Fruit fly (Drosophila melanogaster) whole organism, embryonic: ENCODE data around the gene CG33235.

Source experiments
- Atf3 ChIP-seq: fragments of 200-800 bp; sonication (Bioruptor generic); optimal IDR thresholded peaks from 3 replicates; lab custom pipeline; 2016; ENCODE audit warnings: missing biosample characterization, missing genetic modification characterization
- CG11560 ChIP-seq: fragments of 200-800 bp; sonication (Bioruptor generic); IDR thresholded peaks from 3 replicates; pipeline ENCODE4 v1.3.6; 2022; ENCODE audit warnings: missing biosample characterization, missing genetic modification characterization
- CG15269 ChIP-seq: fragments of 200-800 bp; sonication (Bioruptor generic); optimal IDR thresholded peaks from 2 replicates; lab custom pipeline; 2018; ENCODE audit warnings: missing biosample characterization, mild to moderate bottlenecking, missing genetic modification characterization, moderate library complexity
- CG15479 ChIP-seq: fragments of 200-800 bp; sonication (Bioruptor generic); optimal IDR thresholded peaks from 3 replicates; lab custom pipeline; 2019; ENCODE audit warnings: missing biosample characterization, mild to moderate bottlenecking, missing genetic modification characterization, moderate library complexity
- CG15601 ChIP-seq: fragments of 200-800 bp; sonication (Bioruptor generic); optimal IDR thresholded peaks from 3 replicates; lab custom pipeline; 2019; ENCODE audit warnings: missing biosample characterization, mild to moderate bottlenecking, missing genetic modification characterization, moderate library complexity
- CG17385 ChIP-seq: fragments of 200-800 bp; sonication (Bioruptor generic); optimal IDR thresholded peaks from 3 replicates; lab custom pipeline; 2018; ENCODE audit warnings: missing biosample characterization, mild to moderate bottlenecking, missing genetic modification characterization
- CG17568 ChIP-seq: fragments of 200-800 bp; sonication (Bioruptor generic); optimal IDR thresholded peaks from 2 replicates; lab custom pipeline; 2018; ENCODE audit warnings: missing biosample characterization, mild to moderate bottlenecking, missing genetic modification characterization, moderate library complexity
- CG17912 ChIP-seq: fragments of 200-800 bp; sonication (Bioruptor generic); optimal IDR thresholded peaks from 2 replicates; lab custom pipeline; 2018; ENCODE audit warnings: missing biosample characterization, mild to moderate bottlenecking, missing genetic modification characterization
- CG1792 ChIP-seq: fragments of 200-800 bp; sonication (Bioruptor generic); optimal IDR thresholded peaks from 2 replicates; lab custom pipeline; 2016; ENCODE audit warnings: missing biosample characterization, missing genetic modification characterization
- CG2199 ChIP-seq: fragments of 200-800 bp; sonication (Bioruptor generic); IDR thresholded peaks from 3 replicates; pipeline ENCODE4 v1.3.6; 2022; ENCODE audit warnings: missing biosample characterization, missing genetic modification characterization
- CG2712 ChIP-seq: fragments of 200-800 bp; optimal IDR thresholded peaks from 3 replicates; lab custom pipeline; 2019; ENCODE audit warnings: missing biosample characterization, mild to moderate bottlenecking, missing genetic modification characterization, moderate library complexity
- CG30403 ChIP-seq: fragments of 200-800 bp; sonication (Bioruptor generic); optimal IDR thresholded peaks from 3 replicates; lab custom pipeline; 2016; ENCODE audit warnings: missing biosample characterization, missing genetic modification characterization
- CG31441 ChIP-seq: fragments of 200-800 bp; sonication (Bioruptor generic); IDR thresholded peaks from 2 replicates; pipeline ENCODE4 v1.3.6; 2022; ENCODE audit warnings: missing biosample characterization, missing genetic modification characterization
- CG3847 ChIP-seq: fragments of 200-800 bp; sonication (Bioruptor generic); IDR thresholded peaks from 2 replicates; pipeline ENCODE4 v1.3.6; 2022; ENCODE audit warnings: missing biosample characterization, missing genetic modification characterization
- CG4282 ChIP-seq: fragments of 200-800 bp; sonication (Bioruptor generic); optimal IDR thresholded peaks from 2 replicates; lab custom pipeline; 2016; ENCODE audit warnings: missing biosample characterization, missing genetic modification characterization
- CG5180 ChIP-seq: fragments of 200-800 bp; sonication (Bioruptor generic); optimal IDR thresholded peaks from 3 replicates; lab custom pipeline; 2017; ENCODE audit warnings: missing biosample characterization, missing genetic modification characterization, mild to moderate bottlenecking, moderate library complexity, missing genetic modification reagents
- CG7271 ChIP-seq: fragments of 200-800 bp; sonication (Bioruptor generic); optimal IDR thresholded peaks from 2 replicates; lab custom pipeline; 2018; ENCODE audit warnings: missing biosample characterization, mild to moderate bottlenecking, missing genetic modification characterization, moderate library complexity
- CG8089 ChIP-seq: fragments of 200-800 bp; sonication (Bioruptor generic); optimal IDR thresholded peaks from 3 replicates; lab custom pipeline; 2016; ENCODE audit warnings: missing biosample characterization, missing genetic modification characterization
- CG8924 ChIP-seq: fragments of 200-800 bp; optimal IDR thresholded peaks from 3 replicates; lab custom pipeline; 2019; ENCODE audit warnings: missing biosample characterization, mild to moderate bottlenecking, missing genetic modification characterization, moderate library complexity
- CG9437 ChIP-seq: fragments of 200-800 bp; sonication (Bioruptor generic); optimal IDR thresholded peaks from 2 replicates; lab custom pipeline; 2018; ENCODE audit warnings: missing biosample characterization, mild to moderate bottlenecking, missing genetic modification characterization
- CoRest ChIP-seq: fragments of 200-800 bp; sonication (Bioruptor generic); optimal IDR thresholded peaks from 3 replicates; lab custom pipeline; 2018; ENCODE audit warnings: missing biosample characterization, mild to moderate bottlenecking, missing genetic modification characterization, moderate library complexity
- Eip74EF ChIP-seq, 2 experiments: fragments of 200-800 bp in 1 of 2; fragments of >200 bp in 1 of 2; sonication (Bioruptor generic) in 1 of 2; optimal IDR thresholded peaks; 2 replicates each; lab custom pipeline; 2017 to 2019; ENCODE audit warnings: missing biosample characterization in 2 of 2, missing genetic modification characterization in 2 of 2, mild to moderate bottlenecking in 1 of 2, moderate library complexity in 1 of 2
- Ets65A ChIP-seq: fragments of 200-800 bp; sonication (Bioruptor generic); peaks from one replicate; lab custom pipeline; 2016; ENCODE audit warnings: missing biosample characterization, missing genetic modification characterization
- HLHmδ ChIP-seq: fragments of 200-800 bp; sonication (Bioruptor generic); optimal IDR thresholded peaks from 2 replicates; lab custom pipeline; 2018; ENCODE audit warnings: missing biosample characterization, mild to moderate bottlenecking, missing genetic modification characterization, moderate library complexity
- Hr39 ChIP-seq: fragments of >200 bp; optimal IDR thresholded peaks from 2 replicates; lab custom pipeline; 2017
- Hr78 ChIP-seq, 2 experiments: fragments of 200-800 bp in 1 of 2; fragments of >200 bp in 1 of 2; sonication (Bioruptor generic) in 1 of 2; optimal IDR thresholded peaks; 2 replicates each; lab custom pipeline; 2017 to 2019; ENCODE audit warnings: missing biosample characterization in 2 of 2, missing genetic modification characterization in 2 of 2, mild to moderate bottlenecking in 1 of 2, moderate library complexity in 1 of 2
- Hsf ChIP-seq: fragments of 200-800 bp; sonication (Bioruptor generic); optimal IDR thresholded peaks from 3 replicates; lab custom pipeline; 2016; ENCODE audit warnings: missing biosample characterization, missing genetic modification characterization
- Jarid2 ChIP-seq: fragments of 200-800 bp; sonication (Bioruptor generic); optimal IDR thresholded peaks from 3 replicates; lab custom pipeline; 2017; ENCODE audit warnings: mild to moderate bottlenecking, missing biosample characterization, missing genetic modification reagents, missing genetic modification characterization
- Med ChIP-seq: fragments of 200-800 bp; sonication (Bioruptor generic); peaks from one replicate; lab custom pipeline; 2016; ENCODE audit warnings: missing biosample characterization, missing genetic modification characterization, mild to moderate bottlenecking, inconsistent platforms, moderate library complexity
- Pdp1 ChIP-seq, 2 experiments: fragments of 200-800 bp; sonication (Bioruptor generic); optimal IDR thresholded peaks; 3 replicates each; lab custom pipeline; 2016; ENCODE audit warnings: missing biosample characterization in 2 of 2, missing genetic modification characterization in 2 of 2, mild to moderate bottlenecking in 1 of 2, moderate library complexity in 1 of 2
- bbx ChIP-seq: fragments of 200-800 bp; sonication (Bioruptor generic); IDR thresholded peaks from 2 replicates; pipeline ENCODE4 v1.3.6; 2022; ENCODE audit warnings: missing biosample characterization, missing genetic modification characterization; ENCODE audit not compliant: partially characterized antibody
- br ChIP-seq: fragments of >200 bp; optimal IDR thresholded peaks from 2 replicates; lab custom pipeline; 2017
- btn ChIP-seq: fragments of 200-800 bp; sonication (Bioruptor generic); optimal IDR thresholded peaks from 2 replicates; lab custom pipeline; 2016; ENCODE audit warnings: missing biosample characterization, missing genetic modification characterization
- cg ChIP-seq: fragments of 200-800 bp; sonication (Bioruptor generic); optimal IDR thresholded peaks from 3 replicates; lab custom pipeline; 2019; ENCODE audit warnings: missing biosample characterization, mild to moderate bottlenecking, missing genetic modification characterization, moderate library complexity
- dati ChIP-seq: fragments of 200-800 bp; sonication (Bioruptor generic); IDR thresholded peaks from 2 replicates; pipeline ENCODE4 v1.3.6; 2022; ENCODE audit warnings: missing biosample characterization, missing genetic modification characterization
- inv ChIP-seq: fragments of 200-800 bp; sonication (Bioruptor generic); IDR thresholded peaks from 2 replicates; pipeline ENCODE4 v1.3.6; 2022; ENCODE audit warnings: missing biosample characterization, missing genetic modification characterization; ENCODE audit not compliant: partially characterized antibody
- jing ChIP-seq: fragments of 200-800 bp; sonication (Bioruptor generic); optimal IDR thresholded peaks from 2 replicates; lab custom pipeline; 2018; ENCODE audit warnings: missing biosample characterization, mild to moderate bottlenecking, missing genetic modification characterization
- ken ChIP-seq: fragments of 200-800 bp; sonication (Bioruptor generic); IDR thresholded peaks from 3 replicates; pipeline ENCODE4 v1.3.6; 2022; ENCODE audit warnings: missing biosample characterization, missing genetic modification characterization
- maf-S ChIP-seq: fragments of 200-800 bp; sonication (Bioruptor generic); optimal IDR thresholded peaks from 2 replicates; lab custom pipeline; 2016; ENCODE audit warnings: missing biosample characterization, missing genetic modification characterization
- pb ChIP-seq: fragments of 200-800 bp; sonication (Bioruptor generic); optimal IDR thresholded peaks from 3 replicates; lab custom pipeline; 2016; ENCODE audit warnings: missing biosample characterization, missing genetic modification characterization
- pita ChIP-seq: fragments of 200-800 bp; sonication (Bioruptor generic); optimal IDR thresholded peaks from 2 replicates; lab custom pipeline; 2017; ENCODE audit warnings: missing biosample characterization, mild to moderate bottlenecking, missing genetic modification characterization
- schlank ChIP-seq: fragments of 200-800 bp; sonication (Bioruptor generic); optimal IDR thresholded peaks from 2 replicates; lab custom pipeline; 2018; ENCODE audit warnings: missing biosample characterization, mild to moderate bottlenecking, missing genetic modification characterization
- sqz ChIP-seq: fragments of 200-800 bp; sonication (Bioruptor generic); optimal IDR thresholded peaks from 3 replicates; lab custom pipeline; 2018; ENCODE audit warnings: missing biosample characterization, mild to moderate bottlenecking, missing genetic modification characterization
- tgo ChIP-seq: fragments of 200-800 bp; sonication (Bioruptor generic); IDR thresholded peaks from 3 replicates; pipeline ENCODE4 v1.3.6; 2022; ENCODE audit warnings: missing biosample characterization, missing genetic modification characterization
- vvl ChIP-seq: fragments of 200-800 bp; sonication (Bioruptor generic); IDR thresholded peaks from 2 replicates; pipeline ENCODE4 v1.3.6; 2022; ENCODE audit warnings: missing biosample characterization, missing genetic modification characterization
- wek ChIP-seq: fragments of 200-800 bp; sonication (Bioruptor generic); optimal IDR thresholded peaks from 3 replicates; lab custom pipeline; 2018; ENCODE audit warnings: missing biosample characterization, mild to moderate bottlenecking, missing genetic modification characterization, moderate library complexity
- zfh1 ChIP-seq: fragments of 200-800 bp; sonication (Bioruptor generic); IDR thresholded peaks from 3 replicates; pipeline ENCODE4 v1.3.6; 2022; ENCODE audit warnings: missing biosample characterization, missing genetic modification characterization

CG33235 gene

dm6 chrX:11521561-11522546, 30.5 kb upstream of the CG33235 start (continued):
- TF ChIP-seq sqz (GFP tag; lab: Kevin White, UChicago) (peak; percentile 76), CG5180 (GFP tag; lab: Kevin White, UChicago) (peak; percentile 23), CG31441 (GFP tag; lab: Robert Waterston, UW) (peak; percentile 77), tgo (GFP tag; lab: Robert Waterston, UW) (peak; percentile 61; the same call in 1 of the 3 replicates), CG11560 (tag; lab: Robert Waterston, UW) (peak; percentile 41; the same call in 1 of the 3 replicates), cg (GFP tag; lab: Kevin White, UChicago) (no peak), CG3847 (peak; percentile 34; the same call in 1 of the 2 replicates), jing (GFP tag; lab: Kevin White, UChicago) (peak; percentile 9), CG30403 (peak; percentile 72), CG15269 (tag; lab: Kevin White, UChicago) (peak; percentile 77)
- TF ChIP-seq, all 482 proteins: peak for 236

dm6 chrX:11520209-11520608, 28.8 kb upstream of the CG33235 start:
- TF ChIP-seq bbx (GFP tag; lab: Robert Waterston, UW) (peak; percentile 14; the same call in 1 of the 2 replicates), Pdp1 (GFP tag; optimal IDR thresholded peaks at IDR 0.05; lab: Kevin White, UChicago) (peak in 1 of 2 experiments; percentile 32), CG17385 (GFP tag; lab: Kevin White, UChicago) (no peak), CG8089 (GFP tag; lab: Kevin White, UChicago) (no peak), CG2199 (GFP tag; lab: Robert Waterston, UW) (peak; percentile 36; the same call in 1 of the 3 replicates), CG7271 (tag; lab: Kevin White, UChicago) (no peak), vvl (GFP tag; lab: Robert Waterston, UW) (peak; percentile 10; the same call in 1 of the 2 replicates), br (lab: Kevin White, UChicago) (no peak), Jarid2 (GFP tag; lab: Kevin White, UChicago) (no peak), pita (peak; percentile 14), CG4282 (GFP tag; lab: Kevin White, UChicago) (no peak), CG9437 (GFP tag; lab: Kevin White, UChicago) (no peak), ken (GFP tag; lab: Robert Waterston, UW) (no peak), CG8924 (no peak), inv (GFP tag; lab: Robert Waterston, UW) (no peak), Atf3 (GFP tag; lab: Kevin White, UChicago) (no peak), dati (no peak), btn (GFP tag; lab: Kevin White, UChicago) (no peak), cg (GFP tag; lab: Kevin White, UChicago) (peak; percentile 61), Med (peak; percentile 65), CG15479 (peak; percentile 48), CG2712 (tag; lab: Kevin White, UChicago) (no peak), CG17912 (GFP tag; lab: Kevin White, UChicago) (no peak), zfh1 (no peak), Ets65A (GFP tag; lab: Kevin White, UChicago) (peak; percentile 64), Eip74EF (GFP tag; optimal IDR thresholded peaks at IDR 0.05; lab: Kevin White, UChicago) (no peak), CoRest (tag; lab: Kevin White, UChicago) (no peak), CG1792 (GFP tag; lab: Kevin White, UChicago) (no peak), Hsf (GFP tag; lab: Kevin White, UChicago) (no peak), Hr78 (GFP tag; optimal IDR thresholded peaks at IDR 0.05; lab: Kevin White, UChicago) (peak in 1 of 2 experiments; percentile 46), Hr39 (lab: Kevin White, UChicago) (no peak), CG17568 (GFP tag; lab: Kevin White, UChicago) (no peak), wek (GFP tag; lab: Kevin White, UChicago) (no peak), pb (GFP tag; lab: Kevin White, UChicago) (no peak), schlank (tag; lab: Kevin White, UChicago) (no peak), CG15601 (tag; lab: Kevin White, UChicago) (no peak), maf-S (GFP tag; lab: Kevin White, UChicago) (no peak), HLHmδ (no peak)
